Fruit fly (Drosophila melanogaster) S2 (cell line): ENCODE data around the gene dmrt99B.

Experiments used
- CG8478 ChIP-seq: fragments of >200 bp; optimal IDR thresholded peaks from 2 replicates; lab custom pipeline; 2018
- CTCF ChIP-seq, 2 experiments: fragments of >200 bp; optimal IDR thresholded peaks; 2 replicates each; lab custom pipeline; 2018

DNA sequence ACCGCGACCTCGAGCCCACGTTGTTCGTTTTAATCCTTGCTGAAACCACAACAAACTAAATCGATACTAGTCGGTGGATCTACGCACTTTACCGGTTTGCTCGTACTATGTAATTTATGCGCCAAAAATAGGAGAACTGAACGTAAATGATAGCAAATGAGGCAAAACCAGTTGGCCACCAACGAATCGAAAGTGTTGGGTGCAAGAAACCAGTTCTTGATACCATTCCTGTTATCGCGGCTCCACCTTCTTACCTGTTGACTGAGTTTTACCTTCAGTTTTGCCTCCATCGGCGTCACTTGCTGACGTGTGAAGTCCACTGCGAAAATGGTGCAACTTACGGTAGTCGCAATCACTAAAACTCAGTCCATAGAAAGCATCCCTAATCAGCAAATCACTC is 47.7 kb downstream of the dmrt99B start:
- no peak for TF ChIP-seq CG8478 (lab: Kevin White, UChicago)
- no peak for TF ChIP-seq CTCF (optimal IDR thresholded peaks at IDR 0.05; lab: Kevin White, UChicago)
